Worm (Caenorhabditis elegans) whole organism, L3 larva: Measurements from ENCODE around the gene scyl-1.

Source experiments
- aly-2 ChIP-seq: fragments of 150-350 bp; optimal IDR thresholded peaks from 2 replicates; lab custom pipeline; 2014; ENCODE audit warnings: missing biosample characterization, missing genetic modification characterization
- ceh-82 ChIP-seq: fragments of 150-350 bp; optimal IDR thresholded peaks from 2 replicates; lab custom pipeline; 2014; ENCODE audit warnings: missing biosample characterization, missing genetic modification characterization
- daf-12 ChIP-seq: fragments of 150-350 bp; optimal IDR thresholded peaks from 2 replicates; lab custom pipeline; 2014; ENCODE audit warnings: missing biosample characterization, missing genetic modification reagents, missing genetic modification characterization
- fos-1 ChIP-seq: fragments of 150-350 bp; optimal IDR thresholded peaks from 2 replicates; lab custom pipeline; 2014; ENCODE audit warnings: missing biosample characterization, missing genetic modification characterization
- lsy-12 ChIP-seq: sonication (generic microtip); optimal IDR thresholded peaks from 2 replicates; lab custom pipeline; 2016; ENCODE audit warnings: mild to moderate bottlenecking, missing genetic modification characterization, missing compliant biosample characterization
- mdl-1 ChIP-seq: fragments of 150-350 bp; optimal IDR thresholded peaks from 2 replicates; lab custom pipeline; 2014; ENCODE audit warnings: missing biosample characterization, missing genetic modification characterization
- nfya-1 ChIP-seq: sonication (generic microtip); optimal IDR thresholded peaks from 2 replicates; lab custom pipeline; 2017; ENCODE audit warnings: missing genetic modification characterization, mild to moderate bottlenecking, missing compliant biosample characterization, antibody characterized with exemption, moderate library complexity; ENCODE audit not compliant: insufficient read depth
- nhr-11 ChIP-seq: fragments of 150-350 bp; optimal IDR thresholded peaks from 2 replicates; lab custom pipeline; 2014; ENCODE audit warnings: missing biosample characterization, missing genetic modification characterization
- nhr-43 ChIP-seq: sonication (generic microtip); optimal IDR thresholded peaks from 2 replicates; lab custom pipeline; 2016; ENCODE audit warnings: mild to moderate bottlenecking, missing genetic modification characterization, missing compliant biosample characterization; ENCODE audit not compliant: poor library complexity, severe bottlenecking

DNA sequence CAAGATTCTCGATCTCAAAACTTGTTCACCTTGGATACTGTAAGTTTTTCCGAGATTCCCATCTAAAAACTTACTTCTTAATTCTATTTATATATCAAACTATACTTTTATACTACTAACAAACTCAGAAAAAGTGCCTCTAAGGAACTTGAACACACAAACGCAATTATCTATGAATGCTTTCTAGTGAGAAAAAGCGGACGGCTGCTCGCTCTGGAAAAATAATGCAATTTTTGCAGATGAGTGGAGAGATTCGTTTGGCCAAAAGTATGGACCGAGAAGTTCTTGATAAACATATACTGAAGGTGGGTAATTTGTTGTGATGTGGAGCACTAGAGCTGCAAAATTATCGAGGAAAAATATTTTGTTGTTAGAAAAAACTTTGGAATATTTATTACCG lies 21.5 kb downstream of the scyl-1 start:
- TF ChIP-seq nhr-43 (tag; lab: Kevin White, UChicago) (no peak), mdl-1 (tag; lab: Kevin White, UChicago) (no peak), aly-2 (no peak), lsy-12 (tag; lab: Kevin White, UChicago) (no peak), daf-12 (tag; lab: Kevin White, UChicago) (no peak), nhr-11 (tag; lab: Kevin White, UChicago) (no peak), nfya-1 (tag; lab: Kevin White, UChicago) (no peak), fos-1 (tag; lab: Kevin White, UChicago) (no peak), ceh-82 (tag; lab: Kevin White, UChicago) (no peak)
